Fruit fly (Drosophila melanogaster): ENCODE data around the gene trh.

trh gene

dm6 chr3L:392622-393159 lies at the start of gene trh:
trh (minus strand) TSS chr3L:392633.
- TF ChIP-seq noc (tag; optimal IDR thresholded peaks at IDR 0.05): no peak

DNA sequence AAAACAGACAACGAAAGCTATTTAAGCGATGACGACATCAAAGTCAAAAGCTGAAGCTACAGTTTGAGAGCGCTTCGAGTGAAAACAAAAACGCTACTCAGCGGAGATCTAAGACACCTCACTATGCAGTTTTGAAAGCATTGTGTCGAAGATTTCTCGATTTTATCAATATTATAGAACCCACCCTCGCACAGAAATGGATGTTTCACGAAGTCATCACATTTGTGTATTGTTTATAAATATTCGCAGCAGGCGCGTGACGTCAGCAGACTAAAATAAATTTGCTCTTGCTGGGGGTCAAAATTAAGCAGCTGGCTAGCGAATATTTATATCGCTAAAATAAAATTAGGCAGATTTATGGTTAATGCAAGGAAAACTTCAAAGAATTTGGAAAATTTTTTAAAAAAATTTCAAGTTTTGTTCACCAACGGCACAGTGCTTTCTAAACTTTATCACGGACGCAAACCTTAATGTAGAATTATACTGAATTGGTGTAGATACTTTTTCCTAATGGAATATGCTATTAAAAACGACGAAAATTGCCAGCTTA lies 49.3 kb upstream of the trh start:
- TF ChIP-seq noc (tag; optimal IDR thresholded peaks at IDR 0.05): no peak

dm6 chr3L:441035-441604 lies 48.7 kb upstream of the trh start:
- TF ChIP-seq noc (tag; optimal IDR thresholded peaks at IDR 0.05): peak; percentile 89

dm6 chr3L:440249-440648 lies 47.8 kb upstream of the trh start:
- peak; percentile 58 for TF ChIP-seq noc (tag; optimal IDR thresholded peaks at IDR 0.05)

- no peak for TF ChIP-seq noc (tag; optimal IDR thresholded peaks at IDR 0.05)
These were observed 47.1 kb upstream of the trh start for dm6 chr3L:439538-439937.

- TF ChIP-seq noc (tag; optimal IDR thresholded peaks at IDR 0.05): no peak
These were observed 45.9 kb upstream of the trh start for dm6 chr3L:438297-438696.

dm6 chr3L:437607-438006 lies 45.2 kb upstream of the trh start:
- TF ChIP-seq noc (tag; optimal IDR thresholded peaks at IDR 0.05): no peak

DNA sequence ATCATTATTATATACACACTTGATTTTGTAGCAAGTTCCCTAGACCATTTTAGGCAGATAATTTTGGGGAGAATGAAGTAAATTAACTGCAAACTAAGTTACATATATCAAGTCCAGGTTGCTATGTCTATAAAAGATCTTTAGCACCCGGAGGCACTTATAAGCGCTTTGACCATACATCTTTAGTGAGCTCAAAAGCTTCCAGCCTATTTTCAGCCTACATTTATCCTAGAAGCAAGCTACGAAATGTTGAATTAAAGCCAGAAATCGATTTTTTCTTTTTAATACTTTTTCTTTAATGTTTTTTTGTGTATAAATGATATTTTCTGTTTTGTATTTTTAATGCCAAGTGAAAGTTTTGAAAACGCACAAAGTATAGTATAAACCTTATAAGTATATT lies 41.4 kb upstream of the trh start, which contains the start of gene CG13891:
Gene CG13891 (minus strand): TSS at position 101 of the 400 bp plus-strand sequence.
- no peak for TF ChIP-seq noc (tag; optimal IDR thresholded peaks at IDR 0.05)

DNA sequence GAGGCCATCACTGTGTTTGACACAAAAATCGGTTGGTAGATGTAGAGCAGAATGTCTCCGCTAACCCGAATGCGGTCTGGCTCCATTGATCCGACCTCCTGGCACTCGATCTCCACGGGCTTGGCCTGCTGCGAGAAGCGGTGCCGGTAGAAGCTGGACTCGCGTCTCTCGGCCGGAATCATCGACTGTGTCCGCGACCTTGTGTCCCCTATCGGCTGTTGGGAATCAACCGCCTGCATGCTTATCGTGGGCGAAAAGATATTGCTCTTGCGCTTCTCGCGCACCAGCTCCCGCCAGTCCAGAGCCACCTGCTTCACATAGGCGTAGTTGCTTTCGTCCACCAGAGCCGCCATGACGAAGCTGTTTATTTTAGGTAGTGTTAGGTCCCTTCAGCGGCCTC lies 40.9 kb upstream of the trh start:
- TF ChIP-seq noc (tag; optimal IDR thresholded peaks at IDR 0.05): no peak

DNA sequence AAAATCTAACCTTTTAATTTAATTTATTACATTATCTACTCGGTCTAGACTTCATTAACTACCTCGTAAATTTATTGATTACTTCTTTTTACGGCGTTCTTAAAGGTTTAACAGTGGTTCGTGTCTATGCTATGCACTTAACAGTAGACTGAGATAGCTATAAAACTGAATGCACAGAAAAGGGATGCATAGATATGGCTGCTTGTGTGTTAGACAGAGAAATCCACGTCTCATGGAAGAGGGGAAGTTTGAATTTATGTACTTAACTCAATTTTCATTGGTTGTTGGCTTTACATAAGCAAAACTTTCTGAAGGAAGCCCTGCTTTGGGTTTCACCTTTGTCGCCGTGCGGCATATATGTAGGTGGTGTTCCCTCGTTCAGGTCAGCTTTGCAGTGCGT lies 40.1 kb upstream of the trh start:
- no peak for TF ChIP-seq noc (tag; optimal IDR thresholded peaks at IDR 0.05)

- no peak for TF ChIP-seq noc (tag; optimal IDR thresholded peaks at IDR 0.05)
These were observed 32.1 kb upstream of the trh start for dm6 chr3L:424565-424964.

DNA sequence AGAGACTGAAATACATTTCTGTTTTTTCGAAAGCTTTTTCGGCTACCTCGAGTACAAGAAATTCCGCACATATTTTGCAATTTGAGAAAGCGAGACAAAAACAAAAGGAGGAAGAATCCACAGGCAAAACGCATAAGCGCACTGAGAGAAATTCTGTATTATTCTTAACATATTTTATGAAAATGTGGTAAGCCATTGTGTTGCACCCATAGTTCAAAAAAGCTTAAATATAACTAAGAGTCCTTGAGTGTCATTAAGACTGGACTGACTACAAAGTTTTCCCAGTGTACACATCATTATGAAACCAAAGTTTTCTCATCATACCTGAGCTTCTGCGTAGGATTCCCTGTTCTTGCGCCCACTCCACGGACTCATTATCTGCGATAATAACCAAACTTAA lies 28.2 kb upstream of the trh start:
- TF ChIP-seq noc (tag; optimal IDR thresholded peaks at IDR 0.05): no peak

dm6 chr3L:416329-416728 lies 23.9 kb upstream of the trh start:
- TF ChIP-seq noc (tag; optimal IDR thresholded peaks at IDR 0.05): no peak

- TF ChIP-seq noc (tag; optimal IDR thresholded peaks at IDR 0.05): no peak
These were observed 17.4 kb upstream of the trh start for dm6 chr3L:409791-410190.

DNA sequence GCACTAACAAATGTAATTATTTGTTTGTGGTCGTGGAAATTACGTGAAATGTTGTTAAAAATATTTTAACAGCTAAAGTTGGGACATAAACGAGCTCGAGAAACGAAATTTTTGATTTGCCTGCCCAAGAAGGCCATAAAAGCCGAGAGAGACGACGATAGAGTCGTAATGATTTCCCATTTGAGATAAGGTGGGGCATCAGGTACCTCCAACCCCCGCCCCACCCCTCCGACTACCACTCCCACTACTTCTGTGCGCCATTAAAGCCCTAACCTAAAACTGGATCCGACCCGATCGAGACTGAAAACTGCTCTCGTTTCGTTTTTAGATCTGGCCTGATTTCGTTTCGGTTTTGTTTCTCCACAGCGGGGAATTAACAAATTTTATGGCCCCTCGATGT lies 7.8 kb upstream of the trh start:
- TF ChIP-seq noc (tag; optimal IDR thresholded peaks at IDR 0.05): no peak

DNA sequence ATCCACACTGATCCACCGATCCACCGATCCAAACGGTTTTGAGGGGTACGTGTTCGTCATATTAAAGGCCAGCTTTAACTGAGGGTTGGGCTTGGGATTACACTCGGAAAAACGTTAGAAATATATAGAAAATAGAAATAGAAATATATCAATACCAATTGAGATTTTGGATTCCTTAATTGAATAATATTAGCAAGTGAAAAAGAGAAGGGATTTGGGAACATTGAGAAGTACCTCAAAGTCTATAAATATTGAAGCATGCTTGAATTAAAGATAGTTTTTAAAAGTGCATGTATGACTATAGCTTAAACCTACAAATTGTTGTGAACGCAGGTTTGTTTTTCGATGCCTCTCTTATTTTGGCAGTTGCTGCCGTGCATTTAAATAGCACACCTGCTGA lies 2.8 kb upstream of the trh start:
- TF ChIP-seq noc (tag; optimal IDR thresholded peaks at IDR 0.05): peak; percentile 49

dm6 chr3L:390194-390593 lies 2.2 kb downstream of the trh start:
- no peak for TF ChIP-seq noc (tag; optimal IDR thresholded peaks at IDR 0.05)

DNA sequence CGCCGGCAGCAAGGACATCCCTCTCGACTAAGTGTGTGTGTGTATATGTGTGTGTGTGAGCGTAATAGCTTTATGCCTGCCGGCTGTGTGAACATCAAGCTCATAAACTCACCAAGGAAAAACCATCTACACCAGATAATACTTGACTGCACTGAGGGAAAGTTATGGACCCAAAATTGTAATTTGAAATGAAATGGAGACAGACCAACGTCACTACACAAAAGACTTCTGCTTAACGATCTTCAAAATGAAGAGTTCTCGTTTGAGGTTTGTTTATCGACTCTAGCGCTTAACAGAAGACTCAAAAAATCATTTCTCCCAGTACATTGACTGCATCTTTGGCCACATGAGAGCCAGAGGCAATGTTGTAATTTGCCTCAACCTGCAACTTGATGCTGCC lies 4.3 kb downstream of the trh start:
- TF ChIP-seq noc (tag; optimal IDR thresholded peaks at IDR 0.05): no peak
